Fruit fly (Drosophila melanogaster) whole organism: Measurements from ENCODE around the gene CG4455.

Experiments used
- CG8478 ChIP-seq: fragments of >200 bp; optimal IDR thresholded peaks from 2 replicates; lab custom pipeline; 2018; ENCODE audit warnings: inconsistent platforms
- Dll ChIP-seq: fragments of >200 bp; optimal IDR thresholded peaks from 2 replicates; lab custom pipeline; 2017
- pan ChIP-seq: fragments of >200 bp; optimal IDR thresholded peaks from 2 replicates; lab custom pipeline; 2017
- psq ChIP-seq: fragments of >200 bp; optimal IDR thresholded peaks from 2 replicates; lab custom pipeline; 2017
- usp ChIP-seq: fragments of >200 bp; optimal IDR thresholded peaks from 2 replicates; lab custom pipeline; 2017; ENCODE audit warnings: missing biosample characterization, missing genetic modification characterization, mixed read lengths

DNA sequence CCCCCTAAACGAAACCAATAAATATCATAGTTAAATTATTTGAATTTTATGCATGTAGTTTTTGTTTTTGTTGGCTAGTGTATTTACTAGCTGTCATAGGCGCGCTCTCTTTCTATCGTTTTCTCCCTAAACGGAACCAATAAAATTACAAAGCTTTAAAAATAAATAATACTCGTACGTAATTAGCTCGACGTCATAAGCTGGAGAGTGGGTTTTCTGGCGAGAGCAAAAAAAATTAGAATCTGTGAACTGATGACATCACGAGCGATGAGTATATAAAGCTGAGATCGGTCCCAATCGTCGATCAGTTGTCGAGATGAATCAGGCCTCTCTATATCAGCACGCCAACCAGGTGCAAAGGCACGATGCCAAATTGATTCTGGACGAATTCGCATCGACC lies 12.9 kb downstream of the CG4455 start, which contains the start of gene jhamt:
- TF ChIP-seq usp (GFP tag; lab: Kevin White, UChicago) = no peak
- no peak for TF ChIP-seq psq (lab: Kevin White, UChicago)
- no peak for TF ChIP-seq Dll (lab: Kevin White, UChicago)
- no peak for TF ChIP-seq CG8478
- no peak for TF ChIP-seq pan (lab: Kevin White, UChicago)
